Fruit fly (Drosophila melanogaster) whole organism, pupa: ENCODE measurements around the gene sim.

ENCODE experiments used
- CG13204 ChIP-seq: fragments of 200-800 bp; sonication (Bioruptor generic); optimal IDR thresholded peaks from 2 replicates; lab custom pipeline; 2018; ENCODE audit warnings: missing biosample characterization, mild to moderate bottlenecking, missing genetic modification characterization, moderate library complexity
- CG14655 ChIP-seq: fragments of 200-800 bp; sonication (Bioruptor generic); optimal IDR thresholded peaks from 3 replicates; lab custom pipeline; 2017; ENCODE audit warnings: mild to moderate bottlenecking, missing biosample characterization, missing genetic modification reagents, missing genetic modification characterization
- CG32121 ChIP-seq: fragments of 200-800 bp; sonication (Bioruptor generic); IDR thresholded peaks from 2 replicates; pipeline ENCODE4 v1.3.6; 2022; ENCODE audit warnings: missing biosample characterization, missing genetic modification characterization
- CG8301 ChIP-seq: fragments of 200-800 bp; sonication (Bioruptor generic); optimal IDR thresholded peaks from 2 replicates; lab custom pipeline; 2018; ENCODE audit warnings: missing biosample characterization, mild to moderate bottlenecking, missing genetic modification characterization
- D1 ChIP-seq: fragments of 200-800 bp; sonication (Bioruptor generic); optimal IDR thresholded peaks from 2 replicates; lab custom pipeline; 2018; ENCODE audit warnings: missing biosample characterization, mild to moderate bottlenecking, missing genetic modification characterization, moderate library complexity
- Pif1B ChIP-seq: fragments of 200-800 bp; sonication (Bioruptor generic); optimal IDR thresholded peaks from 3 replicates; lab custom pipeline; 2016; ENCODE audit warnings: missing biosample characterization, missing genetic modification characterization

DNA sequence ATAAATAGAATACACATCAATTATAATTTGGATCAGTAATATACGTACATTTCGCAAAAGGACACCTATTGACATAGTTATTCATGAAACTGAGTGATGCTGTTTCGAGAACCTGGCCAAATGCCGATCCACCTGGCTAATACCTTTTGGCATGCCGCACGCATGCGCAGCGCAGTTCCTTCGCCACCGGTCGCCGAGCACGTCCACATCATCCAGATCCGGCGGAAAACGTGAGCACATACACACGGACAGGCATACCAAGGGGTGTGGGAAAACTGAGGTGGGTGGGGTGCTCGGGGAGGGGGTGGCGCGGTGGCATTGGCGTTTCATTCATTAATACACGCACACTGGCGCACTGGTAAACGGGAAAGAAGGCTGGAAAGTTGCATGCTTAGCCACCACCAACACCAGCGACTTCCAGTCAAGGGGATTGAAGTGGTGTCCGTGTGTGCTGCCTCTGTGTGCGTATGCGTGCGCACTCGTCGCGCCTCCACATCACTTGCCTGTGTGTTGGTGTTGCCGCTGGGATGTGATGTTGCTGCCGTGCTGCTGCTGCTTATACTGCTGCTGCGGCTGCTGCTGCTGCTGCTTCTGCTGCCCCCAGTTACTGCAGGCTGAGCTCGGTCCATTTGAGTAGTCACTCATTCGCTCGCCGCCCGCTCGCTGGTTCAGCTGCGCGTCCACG lies at the start of gene sim:
- TF ChIP-seq Pif1B (GFP tag; lab: Kevin White, UChicago), result no peak
- TF ChIP-seq CG13204 (GFP tag; lab: Kevin White, UChicago), result peak; percentile 47
- TF ChIP-seq CG32121, result no peak
- TF ChIP-seq D1 (tag; lab: Kevin White, UChicago), result no peak
- TF ChIP-seq CG14655 (GFP tag; lab: Kevin White, UChicago), result no peak
- TF ChIP-seq CG8301 (tag; lab: Kevin White, UChicago), result no peak
